Fruit fly (Drosophila melanogaster) whole organism, wandering third instar larva: ENCODE data around the gene CG15283.

Experiments used
- Abd-B ChIP-seq: fragments of >200 bp; optimal IDR thresholded peaks from 2 replicates; lab custom pipeline; 2017; ENCODE audit warnings: missing biosample characterization, missing genetic modification characterization
- Dfd ChIP-seq: fragments of >200 bp; optimal IDR thresholded peaks from 2 replicates; lab custom pipeline; 2017; ENCODE audit warnings: missing biosample characterization, missing genetic modification characterization
- OdsH ChIP-seq: fragments of 200-800 bp; sonication (Bioruptor generic); optimal IDR thresholded peaks from 2 replicates; lab custom pipeline; 2016; ENCODE audit warnings: missing biosample characterization, mild to moderate bottlenecking, missing genetic modification characterization
- psq ChIP-seq: fragments of 200-800 bp; sonication (Bioruptor generic); optimal IDR thresholded peaks from 3 replicates; lab custom pipeline; 2017; ENCODE audit warnings: missing biosample characterization, mild to moderate bottlenecking, missing genetic modification characterization, moderate library complexity
- sv ChIP-seq: fragments of 200-800 bp; sonication (Bioruptor generic); optimal IDR thresholded peaks from 3 replicates; lab custom pipeline; 2016; ENCODE audit warnings: missing biosample characterization, missing genetic modification characterization
- tai ChIP-seq: sonication (Bioruptor generic); optimal IDR thresholded peaks from 2 replicates; lab custom pipeline; 2016; ENCODE audit warnings: missing biosample characterization, missing genetic modification characterization

dm6 chr2L:14434475-14434874, 16.2 kb downstream of the CG15283 start:
- TF ChIP-seq psq (GFP tag; lab: Kevin White, UChicago) (no peak), sv (GFP tag; lab: Kevin White, UChicago) (no peak), Abd-B (GFP tag; lab: Kevin White, UChicago) (no peak), OdsH (GFP tag; lab: Kevin White, UChicago) (no peak), Dfd (GFP tag; lab: Kevin White, UChicago) (no peak), tai (no peak)
